Comparison of ENCODE assay signal across 5 fruit fly cellular contexts in genomic region chrX:5084146-5085085, dm6.
TF ChIP-seq lines count a peak whose summit lies in the region.

CG32767 (minus strand) TSS chrX:5084768.

- TF ChIP-seq CTCF in whole organism, embryonic (GFP tag; optimal IDR thresholded peaks at IDR 0.05; lab: Kevin White, UChicago) = no peak

TF ChIP-seq in whole organism, adult, 20 proteins besides CTCF, POLR2A, EP300 and RAD21:
- no peak for TF ChIP-seq Hr96 (GFP tag; optimal IDR thresholded peaks at IDR 0.05; lab: Kevin White, UChicago)
- TF ChIP-seq pad (GFP tag; optimal IDR thresholded peaks at IDR 0.05; lab: Kevin White, UChicago) = no peak
- no peak for TF ChIP-seq CG12768 (GFP tag; optimal IDR thresholded peaks at IDR 0.05; lab: Kevin White, UChicago)
- no peak for TF ChIP-seq CG11617 (GFP tag; optimal IDR thresholded peaks at IDR 0.05; lab: Kevin White, UChicago)
- peak; percentile 3 for TF ChIP-seq cic (GFP tag; optimal IDR thresholded peaks at IDR 0.05; lab: Kevin White, UChicago)
- TF ChIP-seq CG14711 (tag; optimal IDR thresholded peaks at IDR 0.05; lab: Kevin White, UChicago) = peak; percentile 47
- TF ChIP-seq bab1 (GFP tag; optimal IDR thresholded peaks at IDR 0.05; lab: Kevin White, UChicago) = peak; percentile 27
- TF ChIP-seq Mnt (GFP tag; optimal IDR thresholded peaks at IDR 0.05; lab: Kevin White, UChicago) = peak; percentile 69
- TF ChIP-seq CG1620 (GFP tag; optimal IDR thresholded peaks at IDR 0.05; lab: Kevin White, UChicago) = no peak
- peak; percentile 36 for TF ChIP-seq ovo (GFP tag; optimal IDR thresholded peaks at IDR 0.05; lab: Kevin White, UChicago)
TF ChIP-seq in whole organism, adult: peak in this region for 5.

TF ChIP-seq in whole organism, embryonic, 481 proteins besides CTCF, POLR2A, EP300 and RAD21 (continues in another document):
- peak; percentile 35 for TF ChIP-seq Fer1 (GFP tag; optimal IDR thresholded peaks at IDR 0.05; lab: Kevin White, UChicago)
- TF ChIP-seq lola (GFP tag; optimal IDR thresholded peaks at IDR 0.05; lab: Kevin White, UChicago) = no peak
- peak; percentile 87 for TF ChIP-seq cg (GFP tag; optimal IDR thresholded peaks at IDR 0.05; lab: Kevin White, UChicago)
- peak; percentile 12 for TF ChIP-seq p53 (GFP tag; optimal IDR thresholded peaks at IDR 0.05; lab: Kevin White, UChicago)
- peak in 1 of 2 experiments; percentile 3 for TF ChIP-seq bsh (GFP tag; optimal IDR thresholded peaks at IDR 0.05; lab: Kevin White, UChicago)
- TF ChIP-seq CG2129 (GFP tag; IDR thresholded peaks at IDR 0.05; lab: Robert Waterston, UW; ENCODE audit: partially characterized antibody) = peak; percentile 79
- TF ChIP-seq CG16863 (GFP tag; optimal IDR thresholded peaks at IDR 0.05; lab: Kevin White, UChicago) = peak; percentile 53
- TF ChIP-seq BtbVII (GFP tag; optimal IDR thresholded peaks at IDR 0.05; lab: Kevin White, UChicago) = no peak
- no peak for TF ChIP-seq kay (GFP tag; optimal IDR thresholded peaks at IDR 0.05; lab: Kevin White, UChicago)
- TF ChIP-seq bcd (GFP tag; optimal IDR thresholded peaks at IDR 0.05; lab: Kevin White, UChicago) = peak; percentile 3
- TF ChIP-seq stwl (tag; optimal IDR thresholded peaks at IDR 0.05; lab: Kevin White, UChicago) = peak; percentile 41
- TF ChIP-seq CG17359 (tag; optimal IDR thresholded peaks at IDR 0.05; lab: Kevin White, UChicago) = peak; percentile 42
- peak; percentile 90 for TF ChIP-seq Scr (GFP tag; IDR thresholded peaks at IDR 0.05; lab: Robert Waterston, UW; ENCODE audit: partially characterized antibody)
- peak; percentile 81 for TF ChIP-seq Doc3 (GFP tag; IDR thresholded peaks at IDR 0.05; lab: Robert Waterston, UW; ENCODE audit: partially characterized antibody)
- peak; percentile 85 for TF ChIP-seq ato (GFP tag; IDR thresholded peaks at IDR 0.05; lab: Robert Waterston, UW; ENCODE audit: partially characterized antibody)
- TF ChIP-seq CG6813 (GFP tag; optimal IDR thresholded peaks at IDR 0.05; lab: Kevin White, UChicago) = peak; percentile 21
- peak; percentile 97 for TF ChIP-seq Myb (GFP tag; optimal IDR thresholded peaks at IDR 0.05; lab: Kevin White, UChicago)
- TF ChIP-seq pita (GFP tag; optimal IDR thresholded peaks at IDR 0.05; lab: Kevin White, UChicago) = peak; percentile 3
- no peak for TF ChIP-seq CG1529 (GFP tag; optimal IDR thresholded peaks at IDR 0.05; lab: Kevin White, UChicago)

TF ChIP-seq in whole organism, prepupa, 60 proteins besides CTCF, POLR2A, EP300 and RAD21 (continues in another document):
- TF ChIP-seq CG6792 (GFP tag; optimal IDR thresholded peaks at IDR 0.05; lab: Kevin White, UChicago) = no peak
- no peak for TF ChIP-seq OdsH (GFP tag; optimal IDR thresholded peaks at IDR 0.05; lab: Kevin White, UChicago)
- no peak for TF ChIP-seq Eip75B (GFP tag; optimal IDR thresholded peaks at IDR 0.05; lab: Kevin White, UChicago)
- TF ChIP-seq CG9139 (GFP tag; optimal IDR thresholded peaks at IDR 0.05; lab: Kevin White, UChicago) = no peak
- no peak for TF ChIP-seq CG3032 (tag; optimal IDR thresholded peaks at IDR 0.05; lab: Kevin White, UChicago)
- TF ChIP-seq CG32006 (GFP tag; optimal IDR thresholded peaks at IDR 0.05; lab: Kevin White, UChicago) = no peak
- TF ChIP-seq CG4318 (GFP tag; optimal IDR thresholded peaks at IDR 0.05; lab: Kevin White, UChicago) = no peak
- TF ChIP-seq acj6 (GFP tag; optimal IDR thresholded peaks at IDR 0.05; lab: Kevin White, UChicago) = peak; percentile 20
- TF ChIP-seq cyc (GFP tag; optimal IDR thresholded peaks at IDR 0.05; lab: Kevin White, UChicago) = no peak
- TF ChIP-seq Smox (GFP tag; optimal IDR thresholded peaks at IDR 0.05; lab: Kevin White, UChicago) = peak; percentile 22
- no peak for TF ChIP-seq Blimp-1 (GFP tag; optimal IDR thresholded peaks at IDR 0.05; lab: Kevin White, UChicago)
- TF ChIP-seq eg (GFP tag; IDR thresholded peaks at IDR 0.05; lab: Robert Waterston, UW) = peak; percentile 48; the same call in 1 of the 3 replicates
- TF ChIP-seq CG10669 (GFP tag; optimal IDR thresholded peaks at IDR 0.05; lab: Kevin White, UChicago) = no peak
- no peak for TF ChIP-seq net (GFP tag; optimal IDR thresholded peaks at IDR 0.05; lab: Kevin White, UChicago)
- TF ChIP-seq vri (GFP tag; optimal IDR thresholded peaks at IDR 0.05; lab: Kevin White, UChicago) = no peak
- no peak for TF ChIP-seq Gug (GFP tag; IDR thresholded peaks at IDR 0.05; lab: Robert Waterston, UW)
- TF ChIP-seq dac (GFP tag; optimal IDR thresholded peaks at IDR 0.05; lab: Kevin White, UChicago) = no peak
- no peak for TF ChIP-seq CG11762 (GFP tag; optimal IDR thresholded peaks at IDR 0.05; lab: Kevin White, UChicago; ENCODE audit: insufficient read depth)
- TF ChIP-seq CG8632 (GFP tag; optimal IDR thresholded peaks at IDR 0.05; lab: Kevin White, UChicago) = peak; percentile 13
- peak; percentile 6 for TF ChIP-seq Ets21C (GFP tag; optimal IDR thresholded peaks at IDR 0.05; lab: Kevin White, UChicago)
- peak; percentile 12 for TF ChIP-seq CG31627 (GFP tag; optimal IDR thresholded peaks at IDR 0.05; lab: Kevin White, UChicago)
- peak; percentile 47; the same call in 1 of the 2 replicates for TF ChIP-seq CG15336 (GFP tag; IDR thresholded peaks at IDR 0.05; lab: Robert Waterston, UW)

TF ChIP-seq in whole organism, pupa, 21 proteins besides CTCF, POLR2A, EP300 and RAD21:
- TF ChIP-seq CG8301 (tag; optimal IDR thresholded peaks at IDR 0.05; lab: Kevin White, UChicago) (peak; percentile 0), Pif1B (GFP tag; optimal IDR thresholded peaks at IDR 0.05; lab: Kevin White, UChicago) (no peak), CG4496 (GFP tag; IDR thresholded peaks at IDR 0.05; lab: Robert Waterston, UW) (peak; percentile 30; the same call in 1 of the 3 replicates), CG15710 (tag; optimal IDR thresholded peaks at IDR 0.05; lab: Kevin White, UChicago) (no peak), CG13204 (GFP tag; optimal IDR thresholded peaks at IDR 0.05; lab: Kevin White, UChicago) (no peak), Pif1A (GFP tag; optimal IDR thresholded peaks at IDR 0.05; lab: Kevin White, UChicago) (peak; percentile 34), fd96Ca (GFP tag; IDR thresholded peaks at IDR 0.05; lab: Robert Waterston, UW) (peak; percentile 43; the same call in 2 of the 3 replicates), CG8159 (tag; optimal IDR thresholded peaks at IDR 0.05; lab: Kevin White, UChicago) (peak; percentile 8)

TF ChIP-seq in whole organism, wandering third instar larva, 38 proteins besides CTCF, POLR2A, EP300 and RAD21:
- TF ChIP-seq lola (GFP tag; optimal IDR thresholded peaks at IDR 0.05; lab: Kevin White, UChicago) (no peak), Hr78 (GFP tag; optimal IDR thresholded peaks at IDR 0.05; lab: Kevin White, UChicago) (no peak), brk (GFP tag; optimal IDR thresholded peaks at IDR 0.05; lab: Kevin White, UChicago) (no peak), tai (GFP tag; optimal IDR thresholded peaks at IDR 0.05; lab: Kevin White, UChicago) (peak; percentile 23), HLH106 (tag; optimal IDR thresholded peaks at IDR 0.05; lab: Kevin White, UChicago) (peak; percentile 40), CG32264 (GFP tag; optimal IDR thresholded peaks at IDR 0.05; lab: Kevin White, UChicago) (no peak), woc (GFP tag; optimal IDR thresholded peaks at IDR 0.05; lab: Kevin White, UChicago) (peak; percentile 16), Dfd (GFP tag; optimal IDR thresholded peaks at IDR 0.05; lab: Kevin White, UChicago) (peak; percentile 41), dl (GFP tag; optimal IDR thresholded peaks at IDR 0.05; lab: Kevin White, UChicago; ENCODE audit: insufficient read depth in 1 of 2, partially characterized antibody in 2 of 2) (no peak), Abd-B (GFP tag; optimal IDR thresholded peaks at IDR 0.05; lab: Kevin White, UChicago) (no peak), Hr83 (GFP tag; optimal IDR thresholded peaks at IDR 0.05; lab: Kevin White, UChicago; ENCODE audit: poor library complexity, severe bottlenecking) (peak; percentile 24), N (GFP tag; optimal IDR thresholded peaks at IDR 0.05; lab: Kevin White, UChicago) (no peak), Myc (optimal IDR thresholded peaks at IDR 0.05; lab: Kevin White, UChicago) (no peak), CG9705 (GFP tag; optimal IDR thresholded peaks at IDR 0.05; lab: Kevin White, UChicago) (no peak), Vsx2 (GFP tag; optimal IDR thresholded peaks at IDR 0.05; lab: Kevin White, UChicago; ENCODE audit: partially characterized antibody) (no peak), Jra (GFP tag; optimal IDR thresholded peaks at IDR 0.05; lab: Kevin White, UChicago) (peak; percentile 4), Hnf4 (GFP tag; optimal IDR thresholded peaks at IDR 0.05; lab: Kevin White, UChicago) (peak; percentile 53)
